Fruit fly (Drosophila melanogaster) whole organism, embryonic: ENCODE measurements around the gene CG6726.
A peak's percentile ranks its signal among the peaks of the same experiment; 100 is the strongest.

Source experiments
- Ada2b ChIP-seq: fragments of 200-800 bp; sonication (Bioruptor generic); IDR thresholded peaks from 2 replicates; pipeline ENCODE4 v1.3.6; 2022; ENCODE audit warnings: missing biosample characterization, missing genetic modification characterization
- CG10209 ChIP-seq: fragments of 200-800 bp; sonication (Bioruptor generic); optimal IDR thresholded peaks from 3 replicates; lab custom pipeline; 2017; ENCODE audit warnings: missing biosample characterization, mild to moderate bottlenecking, missing genetic modification characterization, missing genetic modification reagents
- CG10267 ChIP-seq: fragments of 200-800 bp; sonication (Bioruptor generic); optimal IDR thresholded peaks from 2 replicates; lab custom pipeline; 2018; ENCODE audit warnings: missing biosample characterization, mild to moderate bottlenecking, missing genetic modification characterization, moderate library complexity
- CG10654 ChIP-seq: fragments of 200-800 bp; sonication (Bioruptor generic); optimal IDR thresholded peaks from 2 replicates; lab custom pipeline; 2016; ENCODE audit warnings: missing biosample characterization, missing genetic modification characterization
- CG11398 ChIP-seq: fragments of 200-800 bp; sonication (Bioruptor generic); optimal IDR thresholded peaks from 2 replicates; lab custom pipeline; 2016; ENCODE audit warnings: missing biosample characterization, missing genetic modification characterization
- CG11696 ChIP-seq: fragments of 200-800 bp; sonication (Bioruptor generic); IDR thresholded peaks from 2 replicates; pipeline ENCODE4 v1.3.6; 2022; ENCODE audit warnings: missing biosample characterization, missing genetic modification characterization
- CG12219 ChIP-seq: fragments of 200-800 bp; sonication (Bioruptor generic); optimal IDR thresholded peaks from 3 replicates; lab custom pipeline; 2018; ENCODE audit warnings: missing biosample characterization, mild to moderate bottlenecking, missing genetic modification characterization
- CG13624 ChIP-seq: fragments of 200-800 bp; sonication (Bioruptor generic); optimal IDR thresholded peaks from 2 replicates; lab custom pipeline; 2016; ENCODE audit warnings: missing biosample characterization, missing genetic modification characterization
- CG14667 ChIP-seq: fragments of 200-800 bp; sonication (Bioruptor generic); IDR thresholded peaks from 2 replicates; pipeline ENCODE4 v1.3.6; 2022; ENCODE audit warnings: missing biosample characterization, missing genetic modification characterization
- CG15514 ChIP-seq: fragments of 200-800 bp; sonication (Bioruptor generic); optimal IDR thresholded peaks from 3 replicates; lab custom pipeline; 2017; ENCODE audit warnings: missing biosample characterization, missing genetic modification characterization, mild to moderate bottlenecking, moderate library complexity, missing genetic modification reagents
- CG1603 ChIP-seq: fragments of 200-800 bp; sonication (Bioruptor generic); optimal IDR thresholded peaks from 2 replicates; lab custom pipeline; 2019; ENCODE audit warnings: missing biosample characterization, mild to moderate bottlenecking, missing genetic modification characterization, moderate library complexity
- CG1647 ChIP-seq: fragments of 200-800 bp; sonication (Bioruptor generic); optimal IDR thresholded peaks from 3 replicates; lab custom pipeline; 2016; ENCODE audit warnings: missing biosample characterization, missing genetic modification characterization
- CG16813 ChIP-seq: fragments of 200-800 bp; sonication (Bioruptor generic); IDR thresholded peaks from 3 replicates; pipeline ENCODE4 v1.3.6; 2022; ENCODE audit warnings: missing biosample characterization, missing genetic modification characterization; ENCODE audit not compliant: partially characterized antibody
- CG17328 ChIP-seq: fragments of 200-800 bp; sonication (Bioruptor generic); IDR thresholded peaks from 2 replicates; pipeline ENCODE4 v1.3.6; 2022; ENCODE audit warnings: missing biosample characterization, missing genetic modification characterization
- CG2199 ChIP-seq: fragments of 200-800 bp; sonication (Bioruptor generic); IDR thresholded peaks from 3 replicates; pipeline ENCODE4 v1.3.6; 2022; ENCODE audit warnings: missing biosample characterization, missing genetic modification characterization
- CG34422 ChIP-seq: fragments of 200-800 bp; sonication (Bioruptor generic); IDR thresholded peaks from 3 replicates; pipeline ENCODE4 v1.3.6; 2022; ENCODE audit warnings: missing biosample characterization, missing genetic modification characterization
- CG5245 ChIP-seq: fragments of 200-800 bp; sonication (Bioruptor generic); optimal IDR thresholded peaks from 3 replicates; lab custom pipeline; 2016; ENCODE audit warnings: missing biosample characterization, missing genetic modification characterization
- CG8359 ChIP-seq: fragments of 200-800 bp; sonication (Bioruptor generic); optimal IDR thresholded peaks from 2 replicates; lab custom pipeline; 2017; ENCODE audit warnings: missing biosample characterization, mild to moderate bottlenecking, missing genetic modification characterization, borderline replicate concordance
- CG8388 ChIP-seq: fragments of 200-800 bp; sonication (Bioruptor generic); optimal IDR thresholded peaks from 2 replicates; lab custom pipeline; 2019; ENCODE audit warnings: missing biosample characterization, mild to moderate bottlenecking, missing genetic modification characterization, moderate library complexity
- CG9215 ChIP-seq: fragments of 200-800 bp; sonication (Bioruptor generic); IDR thresholded peaks from 2 replicates; pipeline ENCODE4 v1.3.6; 2022; ENCODE audit warnings: missing biosample characterization, missing genetic modification characterization
- CG9727 ChIP-seq: fragments of 200-800 bp; sonication (Bioruptor generic); optimal IDR thresholded peaks from 3 replicates; lab custom pipeline; 2017; ENCODE audit warnings: missing biosample characterization, mild to moderate bottlenecking, missing genetic modification characterization
- H2.0 ChIP-seq: fragments of 200-800 bp; sonication (Bioruptor generic); IDR thresholded peaks from 2 replicates; pipeline ENCODE4 v1.3.6; 2022; ENCODE audit warnings: missing biosample characterization, missing genetic modification characterization
- HLHmδ ChIP-seq: fragments of 200-800 bp; sonication (Bioruptor generic); optimal IDR thresholded peaks from 2 replicates; lab custom pipeline; 2018; ENCODE audit warnings: missing biosample characterization, mild to moderate bottlenecking, missing genetic modification characterization, moderate library complexity
- Jarid2 ChIP-seq: fragments of 200-800 bp; sonication (Bioruptor generic); optimal IDR thresholded peaks from 3 replicates; lab custom pipeline; 2017; ENCODE audit warnings: mild to moderate bottlenecking, missing biosample characterization, missing genetic modification reagents, missing genetic modification characterization
- Mad ChIP-seq: fragments of 200-800 bp; sonication (Bioruptor generic); optimal IDR thresholded peaks from 2 replicates; lab custom pipeline; 2016; ENCODE audit warnings: missing biosample characterization, missing genetic modification characterization
- Ptx1 ChIP-seq: fragments of 200-800 bp; sonication (Bioruptor generic); IDR thresholded peaks from 2 replicates; pipeline ENCODE4 v1.3.6; 2022; ENCODE audit warnings: missing biosample characterization, missing genetic modification characterization
- Sox100B ChIP-seq: fragments of 200-800 bp; sonication (Bioruptor generic); optimal IDR thresholded peaks from 3 replicates; lab custom pipeline; 2018; ENCODE audit warnings: missing biosample characterization, mild to moderate bottlenecking, missing genetic modification characterization
- Sry-δ ChIP-seq: fragments of 200-800 bp; sonication (Bioruptor generic); optimal IDR thresholded peaks from 2 replicates; lab custom pipeline; 2016; ENCODE audit warnings: missing biosample characterization, missing genetic modification characterization
- Stat92E ChIP-seq, 3 experiments: fragments of >200 bp in 2 of 3; fragments of 200-800 bp in 1 of 3; sonication (Bioruptor generic) in 1 of 3; optimal IDR thresholded peaks; 2 replicates each; lab custom pipeline; 2017 to 2019; ENCODE audit warnings: missing biosample characterization in 3 of 3, missing genetic modification characterization in 3 of 3, mild to moderate bottlenecking in 1 of 3, moderate library complexity in 1 of 3
- Trl ChIP-seq, 3 experiments: fragments of >200 bp in 2 of 3; fragments of 200-800 bp in 1 of 3; sonication (Bioruptor generic) in 1 of 3; optimal IDR thresholded peaks; 2 replicates in 1 of 3; 3 replicates in 2 of 3; lab custom pipeline; 2016 to 2017; ENCODE audit warnings: missing biosample characterization in 1 of 3, missing genetic modification characterization in 1 of 3
- ac ChIP-seq: fragments of 200-800 bp; sonication (Bioruptor generic); optimal IDR thresholded peaks from 3 replicates; lab custom pipeline; 2017; ENCODE audit warnings: missing biosample characterization, mild to moderate bottlenecking, missing genetic modification characterization
- ato ChIP-seq: fragments of 200-800 bp; sonication (Bioruptor generic); IDR thresholded peaks from 2 replicates; pipeline ENCODE4 v1.3.6; 2022; ENCODE audit warnings: missing biosample characterization, missing genetic modification characterization; ENCODE audit not compliant: partially characterized antibody
- bbx ChIP-seq: fragments of 200-800 bp; sonication (Bioruptor generic); IDR thresholded peaks from 2 replicates; pipeline ENCODE4 v1.3.6; 2022; ENCODE audit warnings: missing biosample characterization, missing genetic modification characterization; ENCODE audit not compliant: partially characterized antibody
- chinmo ChIP-seq: fragments of 200-800 bp; sonication (Bioruptor generic); IDR thresholded peaks from 4 replicates; pipeline ENCODE4 v1.3.6; 2022; ENCODE audit warnings: missing biosample characterization, missing genetic modification characterization; ENCODE audit not compliant: partially characterized antibody
- chn ChIP-seq: fragments of 200-800 bp; sonication (Bioruptor generic); optimal IDR thresholded peaks from 2 replicates; lab custom pipeline; 2016; ENCODE audit warnings: missing biosample characterization, missing genetic modification characterization
- danr ChIP-seq: fragments of 200-800 bp; sonication (Bioruptor generic); IDR thresholded peaks from 2 replicates; pipeline ENCODE4 v1.3.6; 2022; ENCODE audit warnings: missing biosample characterization, missing genetic modification characterization
- hbn ChIP-seq: fragments of 200-800 bp; sonication (Bioruptor generic); IDR thresholded peaks from 2 replicates; pipeline ENCODE4 v1.3.6; 2022; ENCODE audit warnings: missing biosample characterization, missing genetic modification characterization; ENCODE audit not compliant: partially characterized antibody
- inv ChIP-seq: fragments of 200-800 bp; sonication (Bioruptor generic); IDR thresholded peaks from 2 replicates; pipeline ENCODE4 v1.3.6; 2022; ENCODE audit warnings: missing biosample characterization, missing genetic modification characterization; ENCODE audit not compliant: partially characterized antibody
- lab ChIP-seq: fragments of 200-800 bp; sonication (Bioruptor generic); optimal IDR thresholded peaks from 3 replicates; lab custom pipeline; 2017; ENCODE audit warnings: missing biosample characterization, missing genetic modification characterization, mild to moderate bottlenecking, moderate library complexity, missing genetic modification reagents
- mam ChIP-seq: fragments of 200-800 bp; sonication (Bioruptor generic); optimal IDR thresholded peaks from 3 replicates; lab custom pipeline; 2016; ENCODE audit warnings: missing biosample characterization, missing genetic modification characterization
- otp ChIP-seq: fragments of 200-800 bp; sonication (Bioruptor generic); IDR thresholded peaks from 3 replicates; pipeline ENCODE4, ENCODE4 v1.3.6; 2022; ENCODE audit warnings: missing biosample characterization, missing genetic modification characterization
- pan ChIP-seq, 4 experiments: fragments of >200 bp in 3 of 4; fragments of 200-800 bp in 1 of 4; sonication (Bioruptor generic) in 1 of 4; optimal IDR thresholded peaks in 3 of 4; IDR thresholded peaks in 1 of 4; 2 replicates each; pipeline versions ENCODE4 v1.3.6 to Lab custom; 2017 to 2022; ENCODE audit warnings: missing biosample characterization in 2 of 4, missing genetic modification characterization in 2 of 4, mixed read lengths in 1 of 4
- salm ChIP-seq: fragments of 200-800 bp; sonication (Bioruptor generic); optimal IDR thresholded peaks from 2 replicates; lab custom pipeline; 2018; ENCODE audit warnings: missing biosample characterization, mild to moderate bottlenecking, missing genetic modification characterization
- sima ChIP-seq: fragments of 200-800 bp; sonication (Bioruptor generic); optimal IDR thresholded peaks from 2 replicates; lab custom pipeline; 2016; ENCODE audit warnings: missing biosample characterization, missing genetic modification characterization
- trh ChIP-seq: fragments of 200-800 bp; sonication (Bioruptor generic); optimal IDR thresholded peaks from 2 replicates; lab custom pipeline; 2016; ENCODE audit warnings: missing biosample characterization, missing genetic modification characterization
- wdn ChIP-seq: fragments of 200-800 bp; sonication (Bioruptor generic); IDR thresholded peaks from 2 replicates; pipeline ENCODE4 v1.3.6; 2022; ENCODE audit warnings: missing biosample characterization, missing genetic modification characterization
- yki ChIP-seq: fragments of >200 bp; optimal IDR thresholded peaks from 3 replicates; lab custom pipeline; 2018

Gene CG6726

dm6 chr3R:23112680-23113362, 21.3 kb downstream of the CG6726 start, which contains the start of gene Cow (continued):
- TF ChIP-seq Trl (optimal IDR thresholded peaks at IDR 0.05; lab: Kevin White, UChicago) (peak in 1 of 2 experiments; percentile 56), Trl (GFP tag; optimal IDR thresholded peaks at IDR 0.05; lab: Kevin White, UChicago) (peak; percentile 49), ato (GFP tag; lab: Robert Waterston, UW) (no peak), CG10209 (peak; percentile 60), CG17328 (GFP tag; lab: Robert Waterston, UW) (peak; percentile 55; the same call in 1 of the 2 replicates), CG14667 (GFP tag; lab: Robert Waterston, UW) (peak; percentile 51; the same call in 1 of the 2 replicates), CG2199 (GFP tag; lab: Robert Waterston, UW) (no peak), CG1603 (tag; lab: Kevin White, UChicago) (peak; percentile 69), CG1647 (no peak), CG16813 (no peak), CG9727 (peak; percentile 60), CG9215 (peak; percentile 69), trh (peak; percentile 13), CG12219 (GFP tag; lab: Kevin White, UChicago) (peak; percentile 18), yki (no peak), CG11398 (GFP tag; lab: Kevin White, UChicago) (no peak), CG15514 (GFP tag; lab: Kevin White, UChicago) (peak; percentile 75), bbx (GFP tag; lab: Robert Waterston, UW) (no peak), CG8388 (GFP tag; lab: Kevin White, UChicago) (peak; percentile 23), CG10654 (GFP tag; lab: Kevin White, UChicago) (peak; percentile 9), wdn (GFP tag; lab: Robert Waterston, UW) (peak; percentile 39; the same call in 1 of the 2 replicates), Stat92E (GFP tag; optimal IDR thresholded peaks at IDR 0.05; lab: Kevin White, UChicago) (no peak), Ptx1 (GFP tag; lab: Robert Waterston, UW) (peak; percentile 72), HLHmδ (no peak), salm (no peak), Sry-δ (GFP tag; lab: Kevin White, UChicago) (peak; percentile 26), Ada2b (GFP tag; lab: Robert Waterston, UW) (peak; percentile 73), inv (GFP tag; lab: Robert Waterston, UW) (no peak), CG10267 (tag; lab: Kevin White, UChicago) (peak; percentile 13), pan (optimal IDR thresholded peaks at IDR 0.05; lab: Kevin White, UChicago) (no peak), pan (GFP tag; optimal IDR thresholded peaks at IDR 0.05 in 1 of 2, IDR thresholded peaks at IDR 0.05 in 1 of 2) (peak in 1 of 2 experiments; percentile 86), H2.0 (peak; percentile 35; the same call in 1 of the 2 replicates), chinmo (GFP tag; lab: Robert Waterston, UW) (no peak), CG13624 (GFP tag; lab: Kevin White, UChicago) (peak; percentile 54), ac (GFP tag; lab: Kevin White, UChicago) (no peak), Mad (peak; percentile 16), danr (GFP tag; lab: Robert Waterston, UW) (0 out of 2 replicates have a peak, but pooled peaks have one; percentile 15), Sox100B (GFP tag; lab: Kevin White, UChicago) (no peak), CG34422 (GFP tag; lab: Robert Waterston, UW) (peak; percentile 43; the same call in 1 of the 3 replicates), CG11696 (GFP tag; lab: Robert Waterston, UW) (no peak), hbn (GFP tag; lab: Robert Waterston, UW) (no peak), CG8359 (no peak), chn (no peak), mam (GFP tag; lab: Kevin White, UChicago) (peak; percentile 69), sima (no peak), CG5245 (peak; percentile 4), lab (GFP tag; lab: Kevin White, UChicago) (peak; percentile 90), Jarid2 (peak; percentile 6), otp (GFP tag; lab: Robert Waterston, UW) (no peak)
